Worm (Caenorhabditis elegans): Measurements from ENCODE around the gene srh-63.

ce11 chrIV:14532366-14532765, 8.7 kb downstream of the srh-63 start:
- TF ChIP-seq mdl-1 (tag; optimal IDR thresholded peaks at IDR 0.05) (no peak), ceh-82 (tag; optimal IDR thresholded peaks at IDR 0.05) (no peak), sup-37 (GFP tag; optimal IDR thresholded peaks at IDR 0.05) (no peak), lin-13 (GFP tag; optimal IDR thresholded peaks at IDR 0.05) (no peak), nhr-76 (tag; optimal IDR thresholded peaks at IDR 0.05) (no peak), elt-2 (tag; optimal IDR thresholded peaks at IDR 0.05) (no peak), elt-3 (tag; optimal IDR thresholded peaks at IDR 0.05) (no peak)
